Worm (Caenorhabditis elegans) whole organism, L4 larva: ENCODE measurements around the gene pak-2.

Experiments used
- F26F4.8 ChIP-seq: fragments of 200-800 bp; sonication (Bioruptor generic); conservative IDR thresholded peaks from 2 replicates; pipeline ENCODE4 v1.3.6; 2022; ENCODE audit warnings: missing genetic modification characterization, missing compliant biosample characterization
- F44E2.7 ChIP-seq: fragments of 200-800 bp; sonication (Bioruptor generic); IDR thresholded peaks from 2 replicates; pipeline ENCODE4 v2.1.2; 2022; ENCODE audit warnings: missing genetic modification characterization, missing compliant biosample characterization
- R02D3.7 ChIP-seq: fragments of 150-350 bp; sonication (generic microtip); optimal IDR thresholded peaks from 3 replicates; lab custom pipeline; 2014; ENCODE audit warnings: missing biosample characterization, missing genetic modification characterization
- T26A8.4 ChIP-seq: fragments of 200-800 bp; sonication (Bioruptor generic); IDR thresholded peaks from 2 replicates; pipeline ENCODE4 v1.3.6; 2022; ENCODE audit warnings: missing genetic modification characterization, missing compliant biosample characterization
- Y48G9A.11 ChIP-seq: fragments of 200-800 bp; sonication (Bioruptor generic); IDR thresholded peaks from 2 replicates; pipeline ENCODE4 v1.3.6; 2022; ENCODE audit warnings: missing genetic modification reagents, missing genetic modification characterization, missing compliant biosample characterization
- arid-1 ChIP-seq: fragments of 200-800 bp; sonication (Bioruptor generic); conservative IDR thresholded peaks from 2 replicates; pipeline ENCODE4 v1.3.6; 2022; ENCODE audit warnings: missing genetic modification reagents, missing genetic modification characterization, missing compliant biosample characterization
- ceh-20 ChIP-seq: fragments of 200-800 bp; sonication (Bioruptor generic); IDR thresholded peaks from 2 replicates; pipeline ENCODE4 v1.3.6; 2022; ENCODE audit warnings: missing genetic modification reagents, missing genetic modification characterization, missing compliant biosample characterization
- ceh-32 ChIP-seq: sonication (generic microtip); optimal IDR thresholded peaks from 2 replicates; lab custom pipeline; 2016; ENCODE audit warnings: mild to moderate bottlenecking, missing genetic modification characterization, missing compliant biosample characterization; ENCODE audit not compliant: poor library complexity
- ceh-62 ChIP-seq: sonication (generic microtip); optimal IDR thresholded peaks from 2 replicates; lab custom pipeline; 2017; ENCODE audit warnings: missing biosample characterization, missing genetic modification characterization
- ceh-82 ChIP-seq: sonication (generic microtip); optimal IDR thresholded peaks from 2 replicates; lab custom pipeline; 2017; ENCODE audit warnings: missing biosample characterization, missing genetic modification characterization
- ces-1 ChIP-seq: fragments of 150-350 bp; sonication (generic microtip); optimal IDR thresholded peaks from 4 replicates; lab custom pipeline; 2014; ENCODE audit warnings: missing biosample characterization, missing genetic modification reagents, missing genetic modification characterization
- cey-2 ChIP-seq: sonication (generic microtip); optimal IDR thresholded peaks from 3 replicates; lab custom pipeline; 2017; ENCODE audit warnings: missing genetic modification characterization, mild to moderate bottlenecking, missing compliant biosample characterization, antibody characterized with exemption, borderline replicate concordance; ENCODE audit not compliant: insufficient read depth
- ctbp-1 ChIP-seq: fragments of 200-800 bp; sonication (Bioruptor generic); IDR thresholded peaks from 2 replicates; pipeline ENCODE4 v1.3.6; 2022; ENCODE audit warnings: missing genetic modification reagents, missing genetic modification characterization, missing compliant biosample characterization
- daf-12 ChIP-seq: fragments of 150-350 bp; optimal IDR thresholded peaks from 2 replicates; lab custom pipeline; 2014; ENCODE audit warnings: missing biosample characterization, missing genetic modification reagents, missing genetic modification characterization
- daf-16 ChIP-seq, 3 experiments: sonication (generic microtip); optimal IDR thresholded peaks; 2 replicates each; lab custom pipeline; 2016 to 2017; ENCODE audit warnings: missing genetic modification characterization in 3 of 3, missing genetic modification reagents in 3 of 3, mild to moderate bottlenecking in 2 of 3, missing compliant biosample characterization in 2 of 3, missing biosample characterization in 1 of 3, moderate library complexity in 1 of 3
- daf-8 ChIP-seq: fragments of 200-800 bp; sonication (Bioruptor generic); IDR thresholded peaks from 2 replicates; pipeline ENCODE4 v1.3.6; 2022; ENCODE audit warnings: missing genetic modification characterization, missing compliant biosample characterization
- dmd-6 ChIP-seq: fragments of 200-800 bp; sonication (Bioruptor generic); IDR thresholded peaks from 2 replicates; pipeline ENCODE4 v1.3.6; 2022; ENCODE audit warnings: missing genetic modification reagents, missing genetic modification characterization, missing compliant biosample characterization
- dpl-1 ChIP-seq: fragments of 150-350 bp; optimal IDR thresholded peaks from 2 replicates; lab custom pipeline; 2014; ENCODE audit warnings: missing biosample characterization, missing genetic modification reagents, missing genetic modification characterization
- duxl-1 ChIP-seq: sonication (generic microtip); optimal IDR thresholded peaks from 2 replicates; lab custom pipeline; 2016; ENCODE audit warnings: mild to moderate bottlenecking, missing genetic modification characterization, moderate library complexity, missing compliant biosample characterization; ENCODE audit not compliant: poor library complexity
- dve-1 ChIP-seq: sonication (generic microtip); optimal IDR thresholded peaks from 2 replicates; lab custom pipeline; 2017; ENCODE audit warnings: antibody characterized with exemption, mild to moderate bottlenecking, missing genetic modification characterization, missing compliant biosample characterization; ENCODE audit not compliant: insufficient read depth
- egl-43 ChIP-seq: fragments of 200-800 bp; sonication (Bioruptor generic); IDR thresholded peaks from 2 replicates; pipeline ENCODE4 v1.3.6; 2022; ENCODE audit warnings: missing genetic modification reagents, missing genetic modification characterization, missing compliant biosample characterization
- fos-1 ChIP-seq: fragments of 150-350 bp; optimal IDR thresholded peaks from 2 replicates; lab custom pipeline; 2014; ENCODE audit warnings: missing biosample characterization, missing genetic modification characterization
- hlh-30 ChIP-seq: sonication (generic microtip); optimal IDR thresholded peaks from 2 replicates; lab custom pipeline; 2017; ENCODE audit warnings: antibody characterized with exemption, mild to moderate bottlenecking, missing genetic modification characterization, missing compliant biosample characterization; ENCODE audit not compliant: insufficient read depth
- hmg-1.1 ChIP-seq: fragments of 200-800 bp; sonication (Bioruptor generic); IDR thresholded peaks from 2 replicates; pipeline ENCODE4 v1.3.6; 2022; ENCODE audit warnings: missing genetic modification reagents, missing genetic modification characterization, missing compliant biosample characterization
- jun-1 ChIP-seq: fragments of 150-350 bp; optimal IDR thresholded peaks from 2 replicates; lab custom pipeline; 2014; ENCODE audit warnings: missing biosample characterization, missing genetic modification reagents, missing genetic modification characterization
- lin-15B ChIP-seq: fragments of 150-350 bp; sonication (generic microtip); optimal IDR thresholded peaks from 3 replicates; lab custom pipeline; 2014; ENCODE audit warnings: missing biosample characterization, missing genetic modification characterization
- lin-29 ChIP-seq: fragments of 200-800 bp; sonication (Bioruptor generic); IDR thresholded peaks from 2 replicates; pipeline ENCODE4 v1.3.6; 2022; ENCODE audit warnings: missing genetic modification reagents, missing genetic modification characterization, missing compliant biosample characterization
- lin-38 ChIP-seq: fragments of 200-800 bp; sonication (Bioruptor generic); IDR thresholded peaks from 2 replicates; pipeline ENCODE4 v1.3.6; 2022; ENCODE audit warnings: missing genetic modification reagents, missing genetic modification characterization, missing compliant biosample characterization
- madf-5 ChIP-seq, 2 experiments: fragments of 200-800 bp; sonication (Bioruptor generic); IDR thresholded peaks; 2 replicates each; pipeline ENCODE4 v1.3.6; 2022; ENCODE audit warnings: missing compliant biosample characterization in 2 of 2, missing genetic modification characterization in 2 of 2
- mdt-29 ChIP-seq: fragments of 200-800 bp; sonication (Bioruptor generic); IDR thresholded peaks from 2 replicates; pipeline ENCODE4 v1.3.6; 2022; ENCODE audit warnings: missing genetic modification reagents, missing genetic modification characterization, missing compliant biosample characterization
- mes-2 ChIP-seq: sonication (generic microtip); optimal IDR thresholded peaks from 2 replicates; lab custom pipeline; 2016; ENCODE audit warnings: missing genotype, mild to moderate bottlenecking, missing genetic modification characterization, missing compliant biosample characterization; ENCODE audit not compliant: poor library complexity, severe bottlenecking
- mxl-3 ChIP-seq: fragments of 200-800 bp; sonication (Bioruptor generic); optimal IDR thresholded peaks from 2 replicates; lab custom pipeline; 2018; ENCODE audit warnings: mild to moderate bottlenecking, missing genetic modification characterization, missing compliant biosample characterization
- nhr-11 ChIP-seq: fragments of 150-350 bp; optimal IDR thresholded peaks from 2 replicates; lab custom pipeline; 2014; ENCODE audit warnings: missing biosample characterization, missing genetic modification characterization
- nhr-237 ChIP-seq: sonication (generic microtip); optimal IDR thresholded peaks from 2 replicates; lab custom pipeline; 2017; ENCODE audit warnings: missing biosample characterization, missing genetic modification characterization
- nhr-48 ChIP-seq: sonication (generic microtip); optimal IDR thresholded peaks from 2 replicates; lab custom pipeline; 2016; ENCODE audit warnings: mild to moderate bottlenecking, missing genetic modification characterization, missing compliant biosample characterization
- nhr-6 ChIP-seq: fragments of 150-350 bp; optimal IDR thresholded peaks from 2 replicates; lab custom pipeline; 2014; ENCODE audit warnings: missing biosample characterization, missing genetic modification characterization
- php-3 ChIP-seq: fragments of 200-800 bp; sonication (Bioruptor generic); IDR thresholded peaks from 2 replicates; pipeline ENCODE4 v1.3.6; 2022; ENCODE audit warnings: missing genetic modification reagents, missing genetic modification characterization, missing compliant biosample characterization
- skn-1 ChIP-seq: fragments of 150-350 bp; optimal IDR thresholded peaks from 2 replicates; lab custom pipeline; 2014; ENCODE audit warnings: missing biosample characterization, missing genetic modification characterization
- tag-97 ChIP-seq: fragments of 200-800 bp; sonication (Bioruptor generic); IDR thresholded peaks from 2 replicates; pipeline ENCODE4 v1.3.6; 2022; ENCODE audit warnings: missing genetic modification characterization, missing compliant biosample characterization
- tra-1 ChIP-seq: fragments of 200-800 bp; sonication (Bioruptor generic); IDR thresholded peaks from 2 replicates; pipeline ENCODE4 v1.3.6; 2022; ENCODE audit warnings: missing genetic modification reagents, missing genetic modification characterization, missing compliant biosample characterization
- unc-62 ChIP-seq, 3 experiments: fragments of 150-350 bp in 1 of 3; sonication (generic microtip); optimal IDR thresholded peaks in 2 of 3; peaks in 1 of 3; 1 replicate in 1 of 3; 2 replicates in 2 of 3; lab custom pipeline; 2014 to 2017; ENCODE audit warnings: missing biosample characterization in 3 of 3, missing genetic modification characterization in 3 of 3, missing genetic modification reagents in 3 of 3, missing genotype in 1 of 3
- vab-7 ChIP-seq: fragments of 200-800 bp; sonication (Bioruptor generic); IDR thresholded peaks from 2 replicates; pipeline ENCODE4 v1.3.6; 2022; ENCODE audit warnings: missing genetic modification reagents, missing genetic modification characterization, missing compliant biosample characterization
- ztf-7 ChIP-seq: fragments of 150-350 bp; optimal IDR thresholded peaks from 2 replicates; lab custom pipeline; 2014; ENCODE audit warnings: missing biosample characterization, missing genetic modification characterization

Gene pak-2

ce11 chrV:11080345-11081102, 41.3 kb upstream of the pak-2 start, which contains the start of gene act-1 (continued):
- TF ChIP-seq fos-1 = no peak
- TF ChIP-seq ceh-32 (tag; lab: Kevin White, UChicago) = no peak
- TF ChIP-seq ztf-7 = no peak
- TF ChIP-seq F44E2.7 (GFP tag; lab: Robert Waterston, UW) = no peak
- TF ChIP-seq dpl-1 (GFP tag; lab: Kevin White, UChicago) = no peak
- no peak for TF ChIP-seq vab-7 (GFP tag; lab: Robert Waterston, UW)
- no peak for TF ChIP-seq T26A8.4 (GFP tag; lab: Robert Waterston, UW)
- TF ChIP-seq ceh-20 (GFP tag; lab: Robert Waterston, UW) = no peak
- TF ChIP-seq cey-2 (tag; lab: Kevin White, UChicago) = no peak
- 0 out of 2 replicates have a peak, but pooled peaks have one; percentile 33 for TF ChIP-seq hmg-1.1
- TF ChIP-seq tra-1 (GFP tag; lab: Robert Waterston, UW) = no peak
- TF ChIP-seq hlh-30 (tag; lab: Kevin White, UChicago) = no peak
- no peak for TF ChIP-seq tag-97 (GFP tag; lab: Robert Waterston, UW)
- TF ChIP-seq skn-1 = no peak
- TF ChIP-seq nhr-6 (tag; lab: Kevin White, UChicago) = no peak
- 0 out of 2 replicates have a peak, but pooled peaks have one; percentile 61 for TF ChIP-seq ctbp-1 (GFP tag; lab: Robert Waterston, UW)
- TF ChIP-seq egl-43 (GFP tag; lab: Robert Waterston, UW) = no peak; the same call in 1 of the 2 replicates
- TF ChIP-seq mdt-29 (GFP tag; lab: Robert Waterston, UW) = no peak
- TF ChIP-seq ces-1 (GFP tag; lab: Kevin White, UChicago) = no peak
- 0 out of 2 replicates have a peak, but pooled peaks have one; percentile 4 for TF ChIP-seq arid-1
- no peak for TF ChIP-seq lin-38 (GFP tag; lab: Robert Waterston, UW)
- 0 out of 2 replicates have a peak, but pooled peaks have one; percentile 41 for TF ChIP-seq dmd-6 (GFP tag; lab: Robert Waterston, UW)
- TF ChIP-seq lin-15B (tag; lab: Kevin White, UChicago) = no peak
- TF ChIP-seq daf-8 (GFP tag; lab: Robert Waterston, UW) = no peak
- TF ChIP-seq dve-1 (tag; lab: Kevin White, UChicago) = peak; percentile 26
- TF ChIP-seq Y48G9A.11 (GFP tag; lab: Robert Waterston, UW) = no peak
- no peak for TF ChIP-seq R02D3.7
- no peak for TF ChIP-seq nhr-48
- no peak for TF ChIP-seq lin-29 (GFP tag; lab: Robert Waterston, UW)
- TF ChIP-seq ceh-62 (tag; lab: Kevin White, UChicago) = no peak
- no peak for TF ChIP-seq php-3 (GFP tag; lab: Robert Waterston, UW)
- no peak for TF ChIP-seq daf-12 (tag; lab: Kevin White, UChicago)
- no peak for TF ChIP-seq F26F4.8 (GFP tag; lab: Robert Waterston, UW)
- no peak for TF ChIP-seq duxl-1 (tag; lab: Kevin White, UChicago)
- no peak for TF ChIP-seq jun-1 (tag; lab: Kevin White, UChicago)
- peak in 1 of 2 experiments; percentile 54 for TF ChIP-seq unc-62 (GFP tag; optimal IDR thresholded peaks at IDR 0.05 in 1 of 2; lab: Kevin White, UChicago)
- TF ChIP-seq unc-62 (tag; optimal IDR thresholded peaks at IDR 0.05; lab: Kevin White, UChicago) = no peak
- no peak for TF ChIP-seq ceh-82
- TF ChIP-seq madf-5 (GFP tag; IDR thresholded peaks at IDR 0.05; lab: Robert Waterston, UW) = no peak
- TF ChIP-seq mes-2 = no peak
- no peak for TF ChIP-seq nhr-237 (tag; lab: Kevin White, UChicago)
- no peak for TF ChIP-seq mxl-3
- TF ChIP-seq daf-16 (GFP tag; optimal IDR thresholded peaks at IDR 0.05; lab: Kevin White, UChicago) = peak in 1 of 2 experiments; percentile 95
- no peak for TF ChIP-seq daf-16 (tag; optimal IDR thresholded peaks at IDR 0.05; lab: Kevin White, UChicago)
- peak; percentile 73 for TF ChIP-seq nhr-11 (tag; lab: Kevin White, UChicago)
